Worm (Caenorhabditis elegans) whole organism, L3 larva: ENCODE data around the gene ifbp-1.

Source experiments
- ama-1 ChIP-seq: fragments of 150-350 bp; optimal IDR thresholded peaks from 2 replicates; lab custom pipeline; 2018
- daf-12 ChIP-seq: fragments of 150-350 bp; optimal IDR thresholded peaks from 2 replicates; lab custom pipeline; 2014; ENCODE audit warnings: missing biosample characterization, missing genetic modification reagents, missing genetic modification characterization
- hmg-11 ChIP-seq: sonication (generic microtip); optimal IDR thresholded peaks from 2 replicates; lab custom pipeline; 2016; ENCODE audit warnings: missing genetic modification characterization, missing compliant biosample characterization
- nhr-11 ChIP-seq: fragments of 150-350 bp; optimal IDR thresholded peaks from 2 replicates; lab custom pipeline; 2014; ENCODE audit warnings: missing biosample characterization, missing genetic modification characterization
- pha-4 ChIP-seq: fragments of 150-350 bp; optimal IDR thresholded peaks from 2 replicates; lab custom pipeline; 2014; ENCODE audit warnings: missing biosample characterization, missing genetic modification reagents, missing genetic modification characterization
- unc-62 ChIP-seq: fragments of 150-350 bp; sonication (generic microtip); optimal IDR thresholded peaks from 4 replicates; lab custom pipeline; 2014; ENCODE audit warnings: missing biosample characterization, missing genetic modification reagents, missing genetic modification characterization

DNA sequence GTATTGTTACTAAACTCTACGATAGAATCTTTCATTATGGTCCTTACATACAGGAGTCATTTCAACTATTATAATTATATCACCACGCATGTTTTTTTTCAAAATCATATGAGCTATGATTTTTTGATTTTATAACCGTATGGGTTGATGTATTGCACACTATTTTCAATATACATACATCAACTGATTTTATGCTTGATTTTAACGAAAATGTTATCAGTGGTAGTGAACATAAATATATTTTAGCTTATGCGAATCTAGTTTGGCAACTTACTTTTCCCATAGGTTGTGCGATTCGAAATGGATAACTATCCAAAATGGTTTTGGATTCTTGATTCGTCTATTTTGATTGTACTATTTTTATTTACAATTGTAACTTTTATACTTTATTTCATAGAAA lies 43.5 kb upstream of the ifbp-1 start, which contains the start of gene srv-10:
- TF ChIP-seq ama-1 (lab: Kevin White, UChicago) = no peak
- TF ChIP-seq unc-62 (GFP tag; lab: Kevin White, UChicago) = no peak
- TF ChIP-seq hmg-11 (tag; lab: Kevin White, UChicago) = no peak
- TF ChIP-seq pha-4 (tag; lab: Kevin White, UChicago) = no peak
- TF ChIP-seq nhr-11 (tag; lab: Kevin White, UChicago) = no peak
- TF ChIP-seq daf-12 (tag; lab: Kevin White, UChicago) = no peak
